Worm (Caenorhabditis elegans): ENCODE results near the gene T23B5.6.

- TF ChIP-seq ceh-6 (GFP tag; optimal IDR thresholded peaks at IDR 0.05) (no peak), ceh-18 (tag; optimal IDR thresholded peaks at IDR 0.05) (no peak), ceh-9 (tag; optimal IDR thresholded peaks at IDR 0.05) (no peak), ets-4 (tag; optimal IDR thresholded peaks at IDR 0.05) (no peak), sox-2 (GFP tag; IDR thresholded peaks at IDR 0.05) (no peak), nhr-11 (tag; optimal IDR thresholded peaks at IDR 0.05) (no peak), fkh-10 (GFP tag; optimal IDR thresholded peaks at IDR 0.05) (no peak)
Observed at ce11 chrIV:12688370-12688769, 11.3 kb upstream of the T23B5.6 start, which contains the start of gene T23B5.3.

Measured in whole organism, late embryonic.